Worm (Caenorhabditis elegans) whole organism, mixed stage, embryonic: ENCODE results near the gene unc-5.
A peak's percentile ranks its signal among the peaks of the same experiment; 100 is the strongest.

Source experiments
- elt-3 ChIP-seq: fragments of 150-350 bp; optimal IDR thresholded peaks from 2 replicates; lab custom pipeline; 2014; ENCODE audit warnings: missing biosample characterization, missing genetic modification characterization
- lsy-2 ChIP-seq: fragments of 150-350 bp; optimal IDR thresholded peaks from 2 replicates; lab custom pipeline; 2014; ENCODE audit warnings: missing biosample characterization, missing genetic modification characterization
- mab-5 ChIP-seq: fragments of 150-350 bp; optimal IDR thresholded peaks from 2 replicates; lab custom pipeline; 2014; ENCODE audit warnings: missing biosample characterization, missing genetic modification characterization
- mep-1 ChIP-seq: fragments of 150-350 bp; optimal IDR thresholded peaks from 2 replicates; lab custom pipeline; 2017; ENCODE audit warnings: missing biosample characterization, missing genetic modification reagents, missing genetic modification characterization, inconsistent platforms
- mls-2 ChIP-seq: sonication (generic microtip); optimal IDR thresholded peaks from 2 replicates; lab custom pipeline; 2016; ENCODE audit warnings: mild to moderate bottlenecking, missing genetic modification characterization, moderate library complexity, missing compliant biosample characterization
- nhr-2 ChIP-seq: fragments of 150-350 bp; optimal IDR thresholded peaks from 2 replicates; lab custom pipeline; 2014; ENCODE audit warnings: missing biosample characterization, missing genetic modification characterization
- nhr-28 ChIP-seq: fragments of 150-350 bp; optimal IDR thresholded peaks from 2 replicates; lab custom pipeline; 2014; ENCODE audit warnings: missing biosample characterization, missing genetic modification characterization
- nhr-76 ChIP-seq: sonication (generic microtip); optimal IDR thresholded peaks from 2 replicates; lab custom pipeline; 2017; ENCODE audit warnings: missing biosample characterization, missing genetic modification characterization
- sem-2 ChIP-seq: fragments of 200-800 bp; sonication (Bioruptor generic); optimal IDR thresholded peaks from 2 replicates; lab custom pipeline; 2018; ENCODE audit warnings: mild to moderate bottlenecking, missing genetic modification characterization, missing compliant biosample characterization
- snpc-4 ChIP-seq: fragments of 150-350 bp; optimal IDR thresholded peaks from 2 replicates; lab custom pipeline; 2014; ENCODE audit warnings: missing biosample characterization, missing genetic modification characterization
- unc-120 ChIP-seq: sonication (generic microtip); optimal IDR thresholded peaks from 2 replicates; lab custom pipeline; 2017; ENCODE audit warnings: missing genetic modification characterization, missing compliant biosample characterization; ENCODE audit not compliant: poor library complexity, severe bottlenecking
- unc-39 ChIP-seq: fragments of 150-350 bp; optimal IDR thresholded peaks from 2 replicates; lab custom pipeline; 2014; ENCODE audit warnings: missing biosample characterization, missing genetic modification characterization
- unc-62 ChIP-seq: fragments of 150-350 bp; optimal IDR thresholded peaks from 2 replicates; lab custom pipeline; 2014; ENCODE audit warnings: missing biosample characterization, missing genetic modification reagents, missing genetic modification characterization
- ztf-11 ChIP-seq: fragments of 150-350 bp; optimal IDR thresholded peaks from 2 replicates; lab custom pipeline; 2014; ENCODE audit warnings: missing biosample characterization, missing genetic modification characterization

DNA sequence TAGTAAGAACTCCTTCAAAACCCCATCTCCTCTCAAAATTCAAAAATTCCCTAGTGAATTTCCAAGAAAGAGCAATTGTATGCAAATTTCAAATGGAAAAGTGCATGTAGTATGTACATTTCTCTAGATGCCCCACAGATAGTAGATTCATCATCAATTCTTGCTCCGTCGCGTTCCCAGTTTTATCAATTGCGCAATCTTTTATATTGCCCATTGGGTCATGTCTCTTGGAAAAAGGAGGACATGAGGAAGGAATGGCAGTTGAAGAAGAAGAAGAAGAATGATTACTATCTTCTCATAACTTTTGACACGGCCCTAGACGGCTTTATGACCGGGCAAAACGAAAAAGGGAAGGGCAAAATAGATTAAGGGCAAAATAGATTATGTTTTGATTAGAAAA, 21.5 kb downstream of the unc-5 start:
- TF ChIP-seq mls-2 (tag; lab: Kevin White, UChicago) (no peak), mab-5 (no peak), lsy-2 (tag; lab: Kevin White, UChicago) (no peak), mep-1 (no peak), elt-3 (tag; lab: Kevin White, UChicago) (no peak), nhr-76 (no peak), snpc-4 (tag; lab: Kevin White, UChicago) (no peak), sem-2 (GFP tag; lab: Kevin White, UChicago) (no peak), unc-62 (GFP tag; lab: Kevin White, UChicago) (peak; percentile 50), unc-120 (no peak), nhr-28 (no peak), nhr-2 (tag; lab: Kevin White, UChicago) (peak; percentile 69), unc-39 (tag; lab: Kevin White, UChicago) (no peak), ztf-11 (no peak)
